Fruit fly (Drosophila melanogaster): ENCODE results near the gene Lcp65Aa.
"Not testable (repeated sequence)": the region's sequence is repeated elsewhere in the genome, so short reads cannot be mapped to it uniquely, and the experiment has no call there.

Gene Lcp65Aa

DNA sequence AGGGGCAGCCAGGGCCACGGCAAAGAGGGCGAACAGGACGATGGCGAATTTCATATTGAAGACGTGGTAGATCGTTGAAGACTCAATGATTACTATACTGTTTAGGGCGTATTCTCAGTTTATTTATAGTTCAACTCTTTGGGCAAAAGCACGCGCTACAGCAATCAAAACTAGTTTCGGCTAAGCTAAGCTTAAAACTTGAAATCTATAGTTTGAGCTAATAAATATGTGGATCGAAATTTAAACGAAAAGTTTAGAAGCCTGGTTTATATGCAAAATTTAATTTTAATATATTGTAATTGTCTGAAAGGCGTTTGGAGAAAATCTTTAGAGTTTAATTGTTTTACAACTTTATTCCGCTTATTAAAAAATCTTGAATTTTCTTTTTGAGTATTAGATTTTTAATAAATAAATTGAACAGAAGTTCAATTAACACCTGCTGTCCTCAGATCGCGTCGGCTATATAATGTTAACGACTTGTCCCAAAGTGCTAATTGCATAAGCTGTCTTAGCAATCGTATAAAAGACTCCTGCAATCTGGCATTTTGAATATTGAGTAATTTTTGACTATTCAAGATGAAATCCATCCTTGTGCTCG is at the start of gene Lcp65Aa, which contains the start of gene Cpr65Ax2:
Gene Lcp65Aa, plus strand, starts transcription at position 548 of the 598 bp plus-strand sequence.
Gene Cpr65Ax2, minus strand, starts transcription at position 101 of the 598 bp plus-strand sequence.
- TF ChIP-seq CG8478, CTCF (optimal IDR thresholded peaks at IDR 0.05): not testable (repeated sequence)

DNA sequence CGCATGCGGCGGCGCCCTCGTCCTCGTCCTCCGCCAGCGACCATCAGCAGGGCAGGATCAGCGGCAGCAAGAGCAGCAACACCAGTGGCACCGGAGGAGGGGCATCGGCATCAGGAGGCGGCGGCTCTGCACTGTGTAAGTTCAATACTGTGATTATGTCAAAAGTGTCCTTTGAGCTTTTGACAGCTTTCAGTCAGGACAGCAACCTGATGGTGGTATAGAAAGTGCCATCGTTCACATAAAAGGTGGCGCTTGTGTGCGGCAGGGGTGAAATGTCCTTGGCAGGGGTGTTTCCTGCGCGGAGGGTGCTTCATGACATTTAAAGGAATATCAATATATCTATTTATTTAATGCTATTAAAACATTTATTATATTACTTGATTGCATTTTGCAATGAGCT is 47.4 kb upstream of the Lcp65Aa start:
- peak; percentile 89 to 95 for TF ChIP-seq CTCF (optimal IDR thresholded peaks at IDR 0.05)
- no peak for TF ChIP-seq CG8478 (optimal IDR thresholded peaks at IDR 0.05)

dm6 chr3L:6104551-6104950 is 46.6 kb upstream of the Lcp65Aa start:
- TF ChIP-seq CTCF (optimal IDR thresholded peaks at IDR 0.05) (no peak), CG8478 (optimal IDR thresholded peaks at IDR 0.05) (no peak)

DNA sequence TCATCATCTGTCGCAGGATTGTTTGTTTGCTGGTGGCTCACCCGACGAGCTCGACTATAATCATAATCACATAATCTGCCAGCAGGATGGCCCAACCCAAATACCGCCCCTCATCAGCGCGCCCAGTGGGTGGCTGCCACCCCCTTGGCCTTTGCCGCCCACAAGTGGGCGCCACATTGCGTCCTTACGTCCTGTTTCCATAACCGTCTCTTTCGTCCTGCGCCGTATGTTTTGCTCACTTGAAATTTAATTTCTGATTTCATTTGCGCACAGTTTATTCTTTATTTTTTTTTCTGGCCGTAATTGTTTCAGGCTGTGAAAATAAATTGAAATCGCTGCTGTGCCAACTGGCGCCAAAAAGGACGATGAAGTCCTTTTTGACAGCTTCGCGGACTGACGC is 45.7 kb upstream of the Lcp65Aa start:
- TF ChIP-seq CTCF (optimal IDR thresholded peaks at IDR 0.05) (no peak), CG8478 (optimal IDR thresholded peaks at IDR 0.05) (no peak)

dm6 chr3L:6106717-6107116 is 44.4 kb upstream of the Lcp65Aa start:
- TF ChIP-seq CG8478 (optimal IDR thresholded peaks at IDR 0.05) (no peak), CTCF (optimal IDR thresholded peaks at IDR 0.05) (no peak)

DNA sequence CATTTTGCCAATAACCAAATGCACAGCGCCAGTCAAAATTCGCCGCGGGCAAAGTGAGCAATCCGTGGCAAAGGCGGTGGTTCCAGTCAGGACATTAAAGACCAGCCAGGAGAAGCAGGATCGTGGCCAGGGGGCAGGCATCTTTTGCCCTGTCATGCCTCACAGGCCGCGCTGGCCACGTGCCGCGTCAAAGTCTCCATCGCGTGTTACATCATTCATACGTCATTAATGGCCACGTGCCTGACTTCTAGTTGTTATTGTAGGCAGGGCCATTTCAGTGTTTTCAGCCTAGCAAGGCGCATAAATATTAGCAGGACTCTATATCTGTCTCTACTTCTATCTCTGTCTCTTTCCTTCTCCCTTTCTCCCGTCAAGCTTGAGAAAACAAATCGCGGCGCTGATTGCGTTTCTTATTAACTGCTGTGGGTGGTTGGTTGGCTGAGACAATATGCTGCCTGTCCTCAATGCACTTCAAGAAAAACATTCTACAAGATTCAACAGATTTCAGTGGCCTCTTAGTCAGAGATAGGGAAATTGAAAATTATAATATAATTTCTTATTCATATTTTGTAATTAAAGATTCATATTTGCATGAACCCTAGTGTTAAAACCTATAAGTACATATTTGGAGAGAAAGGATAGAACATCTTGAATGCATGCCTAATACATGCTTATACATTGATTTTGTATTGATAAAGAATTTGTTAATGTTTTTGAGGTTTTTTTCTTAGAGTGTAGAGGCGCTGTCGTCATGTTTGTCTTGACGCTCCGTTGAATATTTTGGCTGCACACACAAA is 42.6 kb upstream of the Lcp65Aa start:
- TF ChIP-seq CG8478 (optimal IDR thresholded peaks at IDR 0.05) (no peak), CTCF (optimal IDR thresholded peaks at IDR 0.05) (no peak)

- no peak for TF ChIP-seq CG8478 (optimal IDR thresholded peaks at IDR 0.05)
- TF ChIP-seq CTCF (optimal IDR thresholded peaks at IDR 0.05), result no peak
These were observed 40.2 kb upstream of the Lcp65Aa start for dm6 chr3L:6110673-6111449.

DNA sequence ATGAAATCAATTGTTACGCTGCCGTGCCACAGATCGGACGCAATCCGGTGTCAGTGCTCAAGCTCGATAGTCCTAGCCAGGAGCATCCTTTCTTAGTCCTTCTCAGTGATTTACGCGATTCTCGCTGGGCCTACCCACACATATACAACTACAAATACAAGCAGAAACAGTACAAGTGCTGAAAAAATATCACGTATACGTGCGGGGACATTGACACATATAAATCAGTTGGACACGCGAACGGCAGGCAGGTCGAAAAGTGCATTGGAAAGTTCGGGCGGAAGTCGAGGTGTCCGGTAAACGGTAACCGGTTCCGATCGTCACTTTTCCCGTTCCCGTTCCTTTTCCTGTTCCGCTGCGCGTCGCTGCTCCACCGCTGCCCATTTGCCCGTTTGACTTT is 39.6 kb upstream of the Lcp65Aa start:
- TF ChIP-seq CTCF (optimal IDR thresholded peaks at IDR 0.05) (no peak), CG8478 (optimal IDR thresholded peaks at IDR 0.05) (no peak)

DNA sequence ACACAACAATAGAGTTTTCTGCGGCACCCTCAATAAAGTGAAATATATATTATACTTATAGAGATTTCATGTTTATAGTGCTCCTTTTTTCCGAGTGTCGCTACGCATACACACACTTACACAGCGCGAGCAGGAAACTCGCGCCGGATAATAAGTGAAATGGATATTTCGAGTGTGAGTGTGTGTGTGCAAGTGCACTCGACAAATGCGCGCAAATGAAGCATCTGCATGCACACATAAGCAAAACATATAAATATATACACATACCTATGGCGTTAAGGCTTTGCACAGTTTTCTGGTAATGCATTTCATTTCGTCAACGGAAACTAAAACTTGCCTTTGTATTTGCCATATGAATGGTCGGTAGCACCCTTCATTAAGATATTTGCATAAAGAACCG is 35.6 kb upstream of the Lcp65Aa start:
- TF ChIP-seq CG8478 (optimal IDR thresholded peaks at IDR 0.05) (no peak), CTCF (optimal IDR thresholded peaks at IDR 0.05) (no peak)

DNA sequence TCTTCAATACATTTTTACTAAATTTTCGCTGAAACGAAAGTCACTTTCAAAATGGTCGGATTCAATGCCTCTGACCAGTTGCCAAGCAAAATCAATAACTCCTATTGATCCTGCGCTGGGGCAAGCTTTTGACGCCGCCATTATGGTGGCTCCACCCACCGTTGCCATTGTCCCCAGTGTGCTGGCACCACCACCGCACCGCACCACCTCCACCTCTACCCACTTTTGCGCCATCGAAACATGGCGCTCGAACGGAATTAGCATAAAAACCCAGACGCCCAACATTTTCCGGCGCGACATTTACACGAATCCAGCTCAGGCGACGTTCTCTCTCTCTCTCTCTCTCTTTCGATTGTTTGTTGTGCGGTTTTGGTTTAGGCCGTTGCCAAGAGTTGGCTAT is 34.2 kb upstream of the Lcp65Aa start:
- TF ChIP-seq CTCF (optimal IDR thresholded peaks at IDR 0.05) (no peak), CG8478 (optimal IDR thresholded peaks at IDR 0.05) (no peak)

DNA sequence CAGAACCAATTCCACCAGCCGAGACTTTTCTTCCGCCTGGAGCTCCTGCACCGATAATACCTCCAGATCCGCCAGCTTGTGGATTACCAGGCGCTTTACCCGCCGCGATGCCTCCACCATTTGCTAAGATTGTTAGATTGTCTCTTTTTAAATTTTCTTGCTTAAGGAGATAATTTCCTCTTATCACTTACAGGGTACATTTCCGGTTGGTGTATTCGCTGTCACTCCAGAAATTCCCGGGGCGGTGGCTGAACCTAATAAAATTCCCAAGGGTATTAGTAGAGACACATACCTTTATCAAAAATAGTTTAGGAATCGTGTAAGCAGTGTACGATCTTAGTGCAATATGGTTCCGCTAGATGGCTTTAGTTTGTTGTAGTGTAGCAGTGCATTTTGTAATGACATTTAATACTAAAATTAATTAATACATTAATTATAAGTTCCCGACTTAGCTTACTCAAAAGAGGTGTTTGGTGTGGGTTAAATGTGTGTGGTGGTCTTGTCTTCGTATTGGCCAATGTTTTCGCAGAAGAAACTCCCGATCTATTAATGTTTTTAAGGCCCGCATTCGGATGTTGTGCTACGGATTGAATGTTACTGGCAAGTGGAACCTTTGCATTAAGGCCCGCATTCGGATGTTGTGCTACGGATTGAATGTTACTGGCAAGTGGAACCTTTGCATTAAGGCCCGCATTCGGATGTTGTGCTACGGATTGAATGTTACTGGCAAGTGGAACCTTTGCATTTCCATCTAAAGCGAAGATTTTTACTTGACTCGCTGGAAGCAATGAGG is 26.3 kb upstream of the Lcp65Aa start:
- TF ChIP-seq CTCF (optimal IDR thresholded peaks at IDR 0.05), result peak; percentile 91 to 94
- no peak for TF ChIP-seq CG8478 (optimal IDR thresholded peaks at IDR 0.05)

DNA sequence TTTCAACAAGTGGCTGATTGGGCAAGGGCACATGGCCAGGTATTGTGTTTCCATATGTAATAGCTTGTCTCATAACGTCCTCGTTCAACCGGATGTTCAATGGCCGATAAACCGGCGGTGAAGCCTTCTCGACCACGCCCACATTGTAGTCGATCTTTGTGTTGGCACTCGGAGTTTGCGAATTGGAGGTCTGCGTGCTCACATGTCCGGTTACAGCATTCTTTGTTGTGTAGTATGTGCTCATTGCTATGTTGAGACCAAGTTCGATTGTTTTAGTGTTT is 25.8 kb upstream of the Lcp65Aa start:
- TF ChIP-seq CTCF (optimal IDR thresholded peaks at IDR 0.05), result no peak
- TF ChIP-seq CG8478 (optimal IDR thresholded peaks at IDR 0.05), result no peak

DNA sequence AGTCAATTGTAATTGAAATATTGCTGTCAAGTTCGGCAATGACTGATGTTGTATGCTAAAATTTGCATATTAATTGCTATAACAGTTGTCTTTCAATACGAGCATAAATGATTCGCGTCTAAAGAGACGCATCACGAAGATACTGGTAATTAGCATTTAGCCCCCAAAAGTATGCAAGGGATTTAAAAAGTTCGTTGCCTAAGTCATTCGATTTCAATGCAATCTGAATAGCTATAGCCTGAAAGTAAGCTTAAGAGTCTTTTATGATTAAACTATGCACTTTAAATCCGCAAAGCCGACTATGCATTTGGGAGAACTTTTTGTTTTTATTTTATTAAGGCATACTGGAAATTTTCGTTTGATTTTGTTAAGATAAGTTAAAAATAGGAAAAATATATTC is 21.5 kb upstream of the Lcp65Aa start:
- TF ChIP-seq CG8478 (optimal IDR thresholded peaks at IDR 0.05), result no peak
- no peak for TF ChIP-seq CTCF (optimal IDR thresholded peaks at IDR 0.05)

DNA sequence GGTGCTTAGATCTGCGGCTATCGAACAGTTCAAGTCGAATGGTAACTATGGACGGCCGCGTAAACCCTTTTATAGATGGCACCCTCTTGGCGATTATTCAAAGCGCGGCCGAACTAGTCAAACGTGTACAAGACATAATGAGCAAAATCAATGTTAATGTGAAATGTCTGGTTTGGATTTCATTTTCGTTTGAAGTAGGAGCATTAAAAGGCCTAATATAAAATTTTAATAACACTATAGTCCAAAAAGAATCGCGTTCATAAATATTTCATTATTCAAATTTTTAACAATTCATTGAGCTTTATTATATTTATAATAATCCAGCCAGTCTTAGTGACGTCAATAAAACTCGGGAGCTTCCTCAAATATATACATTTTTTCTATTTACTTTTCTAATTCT is 20.2 kb upstream of the Lcp65Aa start, which contains the start of gene Lcp65Ag3:
Gene Lcp65Ag3, minus strand, starts transcription at position 46 of the 400 bp plus-strand sequence.
- no peak for TF ChIP-seq CG8478 (optimal IDR thresholded peaks at IDR 0.05)
- TF ChIP-seq CTCF (optimal IDR thresholded peaks at IDR 0.05), result no peak

DNA sequence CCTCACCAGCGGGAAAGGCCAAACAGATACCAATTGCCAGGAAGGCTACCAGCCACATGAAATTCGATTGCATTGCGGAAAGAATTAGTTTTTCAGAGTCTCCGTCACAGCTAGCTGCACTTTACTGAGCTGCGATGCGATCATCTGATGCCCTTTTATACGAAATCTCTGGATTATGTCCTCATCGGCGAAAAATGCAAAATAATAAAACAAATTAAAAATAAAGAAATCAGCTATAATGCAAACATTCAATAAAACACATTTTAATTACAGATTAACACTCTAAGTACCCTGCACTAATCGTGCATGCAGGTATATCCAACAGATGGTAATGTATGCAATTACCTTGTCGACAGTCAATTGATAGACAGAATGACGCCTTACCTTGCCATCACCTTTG is 19.1 kb upstream of the Lcp65Aa start, which contains the start of gene Cpr65Au:
Gene Cpr65Au, minus strand, starts transcription at position 101 of the 400 bp plus-strand sequence.
- TF ChIP-seq CG8478 (optimal IDR thresholded peaks at IDR 0.05) (no peak), CTCF (optimal IDR thresholded peaks at IDR 0.05) (no peak)
